Fruit fly (Drosophila melanogaster) whole organism, prepupa: ENCODE results near the gene CheB38c.
A peak's percentile ranks its signal among the peaks of the same experiment; 100 is the strongest.

Experiments used
- CG15336 ChIP-seq: fragments of 200-800 bp; sonication (Bioruptor generic); IDR thresholded peaks from 2 replicates; pipeline ENCODE4 v1.3.6; 2022; ENCODE audit warnings: missing biosample characterization, missing genetic modification characterization
- CG6792 ChIP-seq: fragments of 200-800 bp; sonication (Bioruptor generic); optimal IDR thresholded peaks from 3 replicates; lab custom pipeline; 2016; ENCODE audit warnings: missing biosample characterization, missing genetic modification characterization
- CG8632 ChIP-seq: fragments of 200-800 bp; sonication (Bioruptor generic); optimal IDR thresholded peaks from 3 replicates; lab custom pipeline; 2016; ENCODE audit warnings: missing biosample characterization, missing genetic modification characterization
- Met ChIP-seq: fragments of 200-800 bp; sonication (Bioruptor generic); optimal IDR thresholded peaks from 3 replicates; lab custom pipeline; 2016; ENCODE audit warnings: missing biosample characterization, missing genetic modification characterization
- OdsH ChIP-seq: fragments of 200-800 bp; sonication (Bioruptor generic); optimal IDR thresholded peaks from 3 replicates; lab custom pipeline; 2016; ENCODE audit warnings: missing biosample characterization, missing genetic modification characterization
- Sox14 ChIP-seq: fragments of 200-800 bp; sonication (Bioruptor generic); optimal IDR thresholded peaks from 3 replicates; lab custom pipeline; 2016; ENCODE audit warnings: missing biosample characterization, missing genetic modification characterization
- fd85E ChIP-seq: fragments of 200-800 bp; sonication (Bioruptor generic); optimal IDR thresholded peaks from 3 replicates; lab custom pipeline; 2016; ENCODE audit warnings: missing biosample characterization, missing genetic modification characterization
- spab ChIP-seq: fragments of 200-800 bp; sonication (Bioruptor generic); optimal IDR thresholded peaks from 2 replicates; lab custom pipeline; 2017; ENCODE audit warnings: missing biosample characterization, mild to moderate bottlenecking, missing genetic modification characterization, missing genetic modification reagents
- vri ChIP-seq: fragments of 200-800 bp; sonication (Bioruptor generic); optimal IDR thresholded peaks from 3 replicates; lab custom pipeline; 2016; ENCODE audit warnings: missing biosample characterization, mild to moderate bottlenecking, missing genetic modification characterization

DNA sequence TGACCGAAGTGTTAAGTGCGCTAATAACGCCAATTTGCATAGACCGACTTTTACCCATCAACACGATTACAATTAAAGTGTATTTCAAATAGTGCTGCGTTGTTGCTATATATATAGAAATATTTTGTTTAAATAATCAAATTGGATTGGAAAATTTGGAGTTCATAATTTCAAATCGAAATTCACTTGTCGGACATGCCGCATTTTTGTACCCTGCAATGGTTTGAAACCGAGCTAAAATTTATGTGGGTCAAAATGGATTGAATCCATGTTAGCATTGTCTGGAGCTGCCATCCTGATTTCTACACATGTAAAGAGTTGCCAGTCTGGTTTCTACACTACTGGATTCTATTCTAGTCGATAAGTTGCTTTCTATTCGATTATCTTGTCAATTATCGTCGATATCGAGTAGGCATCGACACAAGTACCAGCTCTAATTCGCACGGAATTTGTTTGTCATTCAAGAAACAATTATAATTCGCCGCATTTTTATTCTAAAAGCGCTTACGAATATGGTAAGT lies 33.3 kb downstream of the CheB38c start, which contains the start of gene Pomp:
- TF ChIP-seq CG15336 (GFP tag; lab: Robert Waterston, UW) (peak; percentile 80), vri (peak; percentile 61), Sox14 (GFP tag; lab: Kevin White, UChicago) (peak; percentile 53), OdsH (GFP tag; lab: Kevin White, UChicago) (peak; percentile 80), CG6792 (GFP tag; lab: Kevin White, UChicago) (peak; percentile 62), fd85E (GFP tag; lab: Kevin White, UChicago) (peak; percentile 39), CG8632 (GFP tag; lab: Kevin White, UChicago) (peak; percentile 64), Met (GFP tag; lab: Kevin White, UChicago) (peak; percentile 69), spab (peak; percentile 36)
